Worm (Caenorhabditis elegans): ENCODE results near the gene nlp-70.

nlp-70 gene

ce11 chrV:272837-273236, at the start of gene nlp-70:
nlp-70 (minus strand) TSS chrV:272937.
- no peak for TF ChIP-seq ceh-58 (GFP tag; IDR thresholded peaks at IDR 0.05)
- no peak for TF ChIP-seq atf-7 (tag; optimal IDR thresholded peaks at IDR 0.05)
- no peak for TF ChIP-seq fkh-3 (tag; optimal IDR thresholded peaks at IDR 0.05)
- TF ChIP-seq zfh-2 (GFP tag; conservative IDR thresholded peaks at IDR 0.05) = no peak
- TF ChIP-seq egl-44 (GFP tag; IDR thresholded peaks at IDR 0.05) = no peak
- TF ChIP-seq F33H1.4 (GFP tag; IDR thresholded peaks at IDR 0.05) = no peak
- TF ChIP-seq dox-1 (GFP tag; IDR thresholded peaks at IDR 0.05) = no peak
- TF ChIP-seq unc-62 (GFP tag; optimal IDR thresholded peaks at IDR 0.05) = no peak

DNA sequence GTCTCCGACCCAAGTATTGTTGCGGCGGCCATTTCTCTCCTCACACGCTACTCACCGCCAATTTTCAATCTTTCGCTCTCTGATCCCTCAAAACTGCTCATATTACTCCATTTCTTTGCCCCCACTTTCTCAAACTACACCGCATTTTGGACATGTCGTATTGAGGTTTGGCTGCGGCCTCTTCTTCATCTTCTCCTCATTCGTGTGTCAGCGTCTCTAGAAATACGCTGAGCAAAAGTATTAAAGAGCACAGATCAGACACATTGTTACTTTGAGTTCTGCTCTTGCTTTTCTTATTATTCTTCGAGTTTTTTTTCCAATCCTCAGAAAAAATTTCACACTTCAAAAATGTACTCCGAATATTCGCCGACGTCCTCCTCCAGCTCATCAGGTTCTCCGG, 47.3 kb upstream of the nlp-70 start:
- no peak for TF ChIP-seq zfh-2 (GFP tag; conservative IDR thresholded peaks at IDR 0.05)
- no peak for TF ChIP-seq zim-3 (tag; optimal IDR thresholded peaks at IDR 0.05)
- TF ChIP-seq mxl-1 (tag; optimal IDR thresholded peaks at IDR 0.05) = no peak
- no peak for TF ChIP-seq nhr-90 (tag; optimal IDR thresholded peaks at IDR 0.05)
- TF ChIP-seq him-1 (tag; optimal IDR thresholded peaks at IDR 0.05) = no peak
- no peak for TF ChIP-seq gei-17 (GFP tag; optimal IDR thresholded peaks at IDR 0.05)
- TF ChIP-seq akir-1 (GFP tag; optimal IDR thresholded peaks at IDR 0.05) = no peak
- TF ChIP-seq F52B5.7 (tag; optimal IDR thresholded peaks at IDR 0.05) = no peak
- no peak for TF ChIP-seq unc-62 (GFP tag; optimal IDR thresholded peaks at IDR 0.05)
- TF ChIP-seq lir-1 (GFP tag; conservative IDR thresholded peaks at IDR 0.05) = no peak
- no peak for TF ChIP-seq B0261.1 (tag; optimal IDR thresholded peaks at IDR 0.05)

ce11 chrV:316919-317318, 44.2 kb upstream of the nlp-70 start:
- TF ChIP-seq dox-1 (GFP tag; IDR thresholded peaks at IDR 0.05) = 0 out of 2 replicates have a peak, but pooled peaks have one; percentile 23

- no peak for TF ChIP-seq tlf-1 (GFP tag; optimal IDR thresholded peaks at IDR 0.05)
- TF ChIP-seq lsl-1 (GFP tag; optimal IDR thresholded peaks at IDR 0.05) = peak; percentile 14
- TF ChIP-seq fkh-3 (tag; optimal IDR thresholded peaks at IDR 0.05) = no peak
- no peak for TF ChIP-seq ztf-6 (GFP tag; IDR thresholded peaks at IDR 0.05)
- no peak for TF ChIP-seq ceh-40 (GFP tag; IDR thresholded peaks at IDR 0.05)
Measured at ce11 chrV:312421-312820, 39.7 kb upstream of the nlp-70 start, which contains the start of gene nhr-15. nhr-15 (plus strand) TSS chrV:312721.

- TF ChIP-seq hmg-1.2 (GFP tag; IDR thresholded peaks at IDR 0.05) (peak; percentile 16; the same call in 1 of the 2 replicates), ztf-6 (GFP tag; IDR thresholded peaks at IDR 0.05) (no peak), unc-130 (GFP tag; optimal IDR thresholded peaks at IDR 0.05) (no peak), him-1 (tag; optimal IDR thresholded peaks at IDR 0.05) (no peak), cebp-2 (GFP tag; IDR thresholded peaks at IDR 0.05) (no peak), K11D2.4 (GFP tag; IDR thresholded peaks at IDR 0.05) (no peak), madf-8 (GFP tag; conservative IDR thresholded peaks at IDR 0.05) (0 out of 2 replicates have a peak, but pooled peaks have one; percentile 26), aptf-2 (GFP tag; conservative IDR thresholded peaks at IDR 0.05) (no peak), Y53F4B.3 (GFP tag; IDR thresholded peaks at IDR 0.05) (no peak), K12H6.12 (tag; optimal IDR thresholded peaks at IDR 0.05) (no peak), attf-6 (GFP tag; IDR thresholded peaks at IDR 0.05) (no peak), F33H1.4 (GFP tag; IDR thresholded peaks at IDR 0.05) (no peak), akir-1 (GFP tag; optimal IDR thresholded peaks at IDR 0.05) (no peak), attf-3 (GFP tag; conservative IDR thresholded peaks at IDR 0.05) (no peak), xnd-1 (tag; optimal IDR thresholded peaks at IDR 0.05) (peak; percentile 32), mes-4 (tag; optimal IDR thresholded peaks at IDR 0.05) (no peak), nhr-80 (tag; optimal IDR thresholded peaks at IDR 0.05) (no peak), sptf-2 (GFP tag; optimal IDR thresholded peaks at IDR 0.05) (no peak), T26A5.8 (tag; optimal IDR thresholded peaks at IDR 0.05) (no peak), F57A8.1 (GFP tag; optimal IDR thresholded peaks at IDR 0.05) (no peak), rec-8 (tag; optimal IDR thresholded peaks at IDR 0.05) (no peak), zim-3 (tag; optimal IDR thresholded peaks at IDR 0.05) (no peak), ccch-3 (GFP tag; optimal IDR thresholded peaks at IDR 0.05) (no peak), ets-4 (GFP tag; optimal IDR thresholded peaks at IDR 0.05) (no peak), rpc-1 (optimal IDR thresholded peaks at IDR 0.05) (no peak), rpc-1 (tag; optimal IDR thresholded peaks at IDR 0.05) (no peak), F37B4.10 (GFP tag; IDR thresholded peaks at IDR 0.05) (no peak)
Measured at ce11 chrV:311485-312090, 38.9 kb upstream of the nlp-70 start, which contains the start of gene phf-10. phf-10 (minus strand) TSS chrV:311565.
